Worm (Caenorhabditis elegans) whole organism, late embryonic: ENCODE results near the gene lido-13.

Experiments
- C08G9.2 ChIP-seq: sonication (generic microtip); optimal IDR thresholded peaks from 2 replicates; lab custom pipeline; 2016; ENCODE audit warnings: mild to moderate bottlenecking, missing genetic modification characterization, moderate library complexity, missing compliant biosample characterization
- C38D4.7 ChIP-seq: fragments of 200-800 bp; sonication (Bioruptor generic); optimal IDR thresholded peaks from 2 replicates; lab custom pipeline; 2018; ENCODE audit warnings: mild to moderate bottlenecking, missing genetic modification characterization, moderate library complexity, missing compliant biosample characterization
- F13H6.1 ChIP-seq: sonication (generic microtip); optimal IDR thresholded peaks from 2 replicates; lab custom pipeline; 2016; ENCODE audit warnings: missing genetic modification characterization, missing compliant biosample characterization
- ceh-19 ChIP-seq: fragments of 200-800 bp; sonication (Bioruptor generic); optimal IDR thresholded peaks from 2 replicates; lab custom pipeline; 2018; ENCODE audit warnings: mild to moderate bottlenecking, missing genetic modification characterization, missing compliant biosample characterization
- ceh-2 ChIP-seq: sonication (generic microtip); optimal IDR thresholded peaks from 2 replicates; lab custom pipeline; 2016; ENCODE audit warnings: missing genotype, missing genetic modification characterization, missing compliant biosample characterization
- ceh-22 ChIP-seq: sonication (generic microtip); optimal IDR thresholded peaks from 2 replicates; lab custom pipeline; 2017; ENCODE audit warnings: missing biosample characterization, missing genetic modification characterization
- ceh-34 ChIP-seq: sonication (generic microtip); optimal IDR thresholded peaks from 2 replicates; lab custom pipeline; 2016; ENCODE audit warnings: mild to moderate bottlenecking, missing genetic modification characterization, missing compliant biosample characterization
- ceh-48 ChIP-seq: sonication (generic microtip); optimal IDR thresholded peaks from 2 replicates; lab custom pipeline; 2016; ENCODE audit warnings: missing genetic modification characterization, inconsistent platforms, missing compliant biosample characterization
- ceh-6 ChIP-seq: fragments of 200-800 bp; sonication (Bioruptor generic); optimal IDR thresholded peaks from 2 replicates; lab custom pipeline; 2018; ENCODE audit warnings: mild to moderate bottlenecking, missing genetic modification characterization, missing compliant biosample characterization
- che-1 ChIP-seq: sonication (generic microtip); optimal IDR thresholded peaks from 2 replicates; lab custom pipeline; 2016; ENCODE audit warnings: mild to moderate bottlenecking, missing genetic modification characterization, missing compliant biosample characterization
- dmd-4 ChIP-seq: sonication (generic microtip); optimal IDR thresholded peaks from 2 replicates; lab custom pipeline; 2016; ENCODE audit warnings: borderline replicate concordance, missing genetic modification characterization, missing compliant biosample characterization
- dve-1 ChIP-seq: sonication (generic microtip); optimal IDR thresholded peaks from 2 replicates; lab custom pipeline; 2017; ENCODE audit warnings: antibody characterized with exemption, mild to moderate bottlenecking, missing genetic modification characterization, missing compliant biosample characterization
- elt-2 ChIP-seq: sonication (generic microtip); optimal IDR thresholded peaks from 2 replicates; lab custom pipeline; 2016; ENCODE audit warnings: missing genetic modification reagents, missing genetic modification characterization, missing compliant biosample characterization
- ets-4 ChIP-seq: sonication (generic microtip); optimal IDR thresholded peaks from 2 replicates; lab custom pipeline; 2016; ENCODE audit warnings: missing genetic modification characterization, missing compliant biosample characterization
- fax-1 ChIP-seq: sonication (generic microtip); optimal IDR thresholded peaks from 2 replicates; lab custom pipeline; 2016; ENCODE audit warnings: missing genotype, missing genetic modification characterization, missing compliant biosample characterization
- gmeb-2 ChIP-seq: sonication (generic microtip); optimal IDR thresholded peaks from 2 replicates; lab custom pipeline; 2016; ENCODE audit warnings: missing genetic modification characterization, inconsistent platforms, missing compliant biosample characterization
- hlh-30 ChIP-seq: sonication (generic microtip); optimal IDR thresholded peaks from 2 replicates; lab custom pipeline; 2017; ENCODE audit warnings: antibody characterized with exemption, missing genetic modification characterization, missing compliant biosample characterization; ENCODE audit not compliant: insufficient read depth
- hlh-8 ChIP-seq: sonication (generic microtip); optimal IDR thresholded peaks from 2 replicates; lab custom pipeline; 2016; ENCODE audit warnings: missing genotype, missing genetic modification characterization, missing compliant biosample characterization
- lim-6 ChIP-seq: sonication (generic microtip); optimal IDR thresholded peaks from 2 replicates; lab custom pipeline; 2016; ENCODE audit warnings: missing genetic modification characterization, missing compliant biosample characterization
- lin-11 ChIP-seq: fragments of 200-800 bp; sonication (Bioruptor generic); optimal IDR thresholded peaks from 2 replicates; lab custom pipeline; 2018; ENCODE audit warnings: mild to moderate bottlenecking, missing genetic modification characterization, missing compliant biosample characterization
- mec-3 ChIP-seq: sonication (generic microtip); optimal IDR thresholded peaks from 2 replicates; lab custom pipeline; 2016; ENCODE audit warnings: borderline replicate concordance, missing genetic modification characterization, missing compliant biosample characterization
- nfya-1 ChIP-seq: sonication (generic microtip); optimal IDR thresholded peaks from 2 replicates; lab custom pipeline; 2017; ENCODE audit warnings: missing genetic modification characterization, mild to moderate bottlenecking, missing compliant biosample characterization, antibody characterized with exemption, moderate library complexity
- nhr-11 ChIP-seq: fragments of 150-350 bp; optimal IDR thresholded peaks from 2 replicates; lab custom pipeline; 2014; ENCODE audit warnings: missing biosample characterization, missing genetic modification characterization
- nhr-232 ChIP-seq: sonication (generic microtip); optimal IDR thresholded peaks from 2 replicates; lab custom pipeline; 2016; ENCODE audit warnings: missing genetic modification characterization, missing compliant biosample characterization
- npax-4 ChIP-seq: sonication (generic microtip); optimal IDR thresholded peaks from 2 replicates; lab custom pipeline; 2016; ENCODE audit warnings: missing genetic modification characterization, missing compliant biosample characterization
- odd-2 ChIP-seq: sonication (generic microtip); optimal IDR thresholded peaks from 2 replicates; lab custom pipeline; 2017; ENCODE audit warnings: antibody characterized with exemption, mild to moderate bottlenecking, missing genetic modification characterization, missing compliant biosample characterization
- pag-3 ChIP-seq: sonication (generic microtip); optimal IDR thresholded peaks from 2 replicates; lab custom pipeline; 2016; ENCODE audit warnings: missing compliant biosample characterization, missing genetic modification characterization, borderline replicate concordance
- pax-1 ChIP-seq: fragments of 150-350 bp; optimal IDR thresholded peaks from 2 replicates; lab custom pipeline; 2014; ENCODE audit warnings: missing biosample characterization, missing genetic modification characterization
- pha-2 ChIP-seq: sonication (generic microtip); optimal IDR thresholded peaks from 2 replicates; lab custom pipeline; 2017; ENCODE audit warnings: mild to moderate bottlenecking, missing genetic modification characterization, missing compliant biosample characterization
- pqm-1 ChIP-seq: sonication (generic microtip); optimal IDR thresholded peaks from 2 replicates; lab custom pipeline; 2016; ENCODE audit warnings: missing genetic modification characterization, missing compliant biosample characterization
- pros-1 ChIP-seq: fragments of 150-350 bp; optimal IDR thresholded peaks from 2 replicates; lab custom pipeline; 2014; ENCODE audit warnings: missing biosample characterization, missing genetic modification reagents, missing genetic modification characterization
- ref-2 ChIP-seq: sonication (generic microtip); optimal IDR thresholded peaks from 2 replicates; lab custom pipeline; 2016; ENCODE audit warnings: missing genetic modification characterization, missing compliant biosample characterization
- sdc-2 ChIP-seq: sonication (generic microtip); optimal IDR thresholded peaks from 2 replicates; lab custom pipeline; 2016; ENCODE audit warnings: missing genotype, missing genetic modification characterization, missing compliant biosample characterization
- sox-2 ChIP-seq: fragments of 200-800 bp; sonication (Bioruptor generic); IDR thresholded peaks from 2 replicates; pipeline ENCODE4 v1.3.6; 2022; ENCODE audit warnings: missing genetic modification reagents, missing genetic modification characterization, missing compliant biosample characterization
- sox-4 ChIP-seq: sonication (generic microtip); optimal IDR thresholded peaks from 2 replicates; lab custom pipeline; 2017; ENCODE audit warnings: mild to moderate bottlenecking, missing genetic modification characterization, inconsistent platforms, missing compliant biosample characterization
- tbx-7 ChIP-seq: sonication (generic microtip); optimal IDR thresholded peaks from 2 replicates; lab custom pipeline; 2016; ENCODE audit warnings: missing genotype, missing genetic modification characterization, missing compliant biosample characterization
- ttx-3 ChIP-seq: sonication (generic microtip); optimal IDR thresholded peaks from 2 replicates; lab custom pipeline; 2016; ENCODE audit warnings: missing genetic modification reagents, missing genetic modification characterization, missing compliant biosample characterization
- unc-42 ChIP-seq: sonication (generic microtip); optimal IDR thresholded peaks from 2 replicates; lab custom pipeline; 2016; ENCODE audit warnings: missing genotype, missing genetic modification characterization, missing compliant biosample characterization
- unc-55 ChIP-seq: sonication (generic microtip); optimal IDR thresholded peaks from 2 replicates; lab custom pipeline; 2017; ENCODE audit warnings: missing biosample characterization, missing genetic modification reagents, missing genetic modification characterization
- unc-86 ChIP-seq: sonication (generic microtip); optimal IDR thresholded peaks from 2 replicates; lab custom pipeline; 2016; ENCODE audit warnings: missing genetic modification characterization, missing compliant biosample characterization

Gene lido-13

DNA sequence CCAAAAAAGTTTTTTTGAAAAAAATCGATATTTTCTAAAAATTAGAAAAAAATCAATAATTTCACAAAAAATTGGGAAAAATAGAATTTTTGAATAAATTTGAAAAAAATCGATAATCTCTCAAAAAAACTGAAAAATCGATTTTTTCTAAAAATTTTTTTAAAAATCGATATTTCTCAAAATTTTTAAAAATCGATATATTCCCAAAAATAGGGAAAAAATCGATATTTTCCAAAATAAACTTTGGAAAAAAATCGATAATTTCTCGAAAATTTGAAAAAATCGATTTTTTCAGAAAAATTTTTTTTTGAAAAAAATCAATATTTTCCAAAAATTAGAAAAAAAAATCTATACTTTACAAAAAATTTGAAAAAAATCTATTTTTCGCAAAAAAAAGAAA is 10.5 kb upstream of the lido-13 start:
- peak; percentile 20 for TF ChIP-seq ceh-48 (tag; lab: Kevin White, UChicago)
- no peak for TF ChIP-seq unc-86 (tag; lab: Kevin White, UChicago)
- no peak for TF ChIP-seq sox-4 (tag; lab: Kevin White, UChicago)

- TF ChIP-seq ceh-48 (tag; lab: Kevin White, UChicago) = peak; percentile 52
- TF ChIP-seq dve-1 (tag; lab: Kevin White, UChicago) = no peak
- TF ChIP-seq C38D4.7 (GFP tag; lab: Kevin White, UChicago) = no peak
These were observed 9.9 kb upstream of the lido-13 start for ce11 chrII:3063984-3064383.

DNA sequence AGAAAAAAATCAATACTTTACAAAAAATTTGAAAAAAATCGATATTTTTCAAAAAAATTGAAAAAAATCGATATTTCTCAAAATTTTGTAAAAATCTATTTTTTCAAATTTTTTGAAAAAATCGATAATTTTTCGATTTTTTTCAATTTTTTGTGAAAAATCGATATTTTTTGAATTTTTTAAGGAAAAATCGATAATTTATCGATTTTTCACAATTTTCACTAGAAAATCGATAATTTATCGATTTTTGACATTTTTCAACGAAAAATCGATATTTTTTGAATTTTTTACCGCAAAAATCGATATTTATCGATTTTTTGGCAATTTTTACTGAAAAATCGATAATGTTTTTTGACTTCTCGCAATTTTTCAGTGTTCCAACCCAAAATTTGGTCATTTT is 9.2 kb upstream of the lido-13 start:
- no peak for TF ChIP-seq unc-42
- TF ChIP-seq hlh-8 (tag; lab: Kevin White, UChicago) = no peak
- TF ChIP-seq ref-2 (tag; lab: Kevin White, UChicago) = no peak
- no peak for TF ChIP-seq odd-2 (tag; lab: Kevin White, UChicago)
- TF ChIP-seq ceh-48 (tag; lab: Kevin White, UChicago) = peak; percentile 62
- TF ChIP-seq ceh-34 = no peak

DNA sequence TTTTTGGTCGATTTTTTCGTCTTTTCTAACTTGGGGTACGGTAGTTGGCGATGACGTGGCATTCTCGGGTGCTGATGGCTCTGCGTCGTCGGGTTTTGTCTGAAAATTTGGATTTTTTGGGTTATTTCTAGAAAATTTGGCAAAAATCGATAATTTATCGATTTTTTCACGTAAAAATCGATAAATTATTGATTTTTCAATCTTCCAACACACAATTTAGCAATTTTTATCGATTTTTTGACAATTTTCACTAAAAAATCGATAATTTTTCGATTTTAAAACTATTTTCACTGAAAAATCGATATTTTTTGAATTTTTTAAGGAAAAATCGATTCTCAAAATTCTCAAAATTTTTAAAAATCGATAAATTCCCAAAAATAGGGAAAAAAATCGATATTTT is 8.8 kb upstream of the lido-13 start:
- TF ChIP-seq pax-1 (tag; lab: Kevin White, UChicago) = no peak

ce11 chrII:3062222-3062621 is 8.1 kb upstream of the lido-13 start:
- TF ChIP-seq elt-2 (tag; lab: Kevin White, UChicago) (peak; percentile 4), hlh-30 (tag; lab: Kevin White, UChicago) (no peak)
- TF ChIP-seq, all 69 proteins: peak for 1

DNA sequence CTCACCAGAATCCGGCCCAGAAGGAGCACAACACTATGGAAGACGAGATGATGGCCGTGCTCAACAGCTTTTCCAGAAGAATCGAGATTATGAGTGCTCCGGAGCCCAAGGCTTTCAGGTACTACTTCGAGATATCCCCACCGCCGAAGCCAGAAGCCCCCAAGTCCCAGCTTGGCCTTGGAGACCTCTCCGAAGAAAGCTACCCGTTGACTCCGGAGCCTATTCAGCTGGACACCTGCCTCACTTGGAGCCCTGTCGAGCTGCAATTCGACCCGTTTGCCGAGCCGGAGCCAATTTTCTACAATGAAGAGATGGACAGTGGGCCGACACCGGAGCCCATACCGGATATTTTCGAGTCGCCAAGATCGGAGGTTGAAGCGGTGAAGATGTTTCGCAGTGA is 7.5 kb upstream of the lido-13 start:
- TF ChIP-seq pag-3 (tag; lab: Kevin White, UChicago) (no peak), ceh-2 (tag; lab: Kevin White, UChicago) (no peak), ceh-6 (GFP tag; lab: Kevin White, UChicago) (no peak), dmd-4 (tag; lab: Kevin White, UChicago) (no peak), ets-4 (tag; lab: Kevin White, UChicago) (no peak), sdc-2 (tag; lab: Kevin White, UChicago) (no peak), dve-1 (tag; lab: Kevin White, UChicago) (no peak), tbx-7 (tag; lab: Kevin White, UChicago) (no peak), pqm-1 (no peak), npax-4 (no peak), sox-4 (tag; lab: Kevin White, UChicago) (no peak), nhr-11 (tag; lab: Kevin White, UChicago) (no peak), ttx-3 (no peak), pha-2 (tag; lab: Kevin White, UChicago) (no peak), mec-3 (tag; lab: Kevin White, UChicago) (no peak), fax-1 (tag; lab: Kevin White, UChicago) (no peak), nhr-232 (tag; lab: Kevin White, UChicago) (no peak), lin-11 (tag; lab: Kevin White, UChicago) (no peak), odd-2 (tag; lab: Kevin White, UChicago) (no peak)

- no peak for TF ChIP-seq sox-4 (tag; lab: Kevin White, UChicago)
- TF ChIP-seq lin-11 (tag; lab: Kevin White, UChicago) = no peak
- TF ChIP-seq hlh-30 (tag; lab: Kevin White, UChicago) = no peak
- no peak for TF ChIP-seq npax-4
- TF ChIP-seq C08G9.2 (tag; lab: Kevin White, UChicago) = no peak
- TF ChIP-seq F13H6.1 (tag; lab: Kevin White, UChicago) = no peak
- no peak for TF ChIP-seq sox-2 (GFP tag; lab: Robert Waterston, UW)
- TF ChIP-seq ceh-6 (GFP tag; lab: Kevin White, UChicago) = no peak
- no peak for TF ChIP-seq ceh-22 (tag; lab: Kevin White, UChicago)
- TF ChIP-seq ceh-19 = no peak
- TF ChIP-seq pqm-1 = no peak
- no peak for TF ChIP-seq nfya-1 (tag; lab: Kevin White, UChicago)
- TF ChIP-seq gmeb-2 (tag; lab: Kevin White, UChicago) = no peak
- TF ChIP-seq pros-1 (tag; lab: Kevin White, UChicago) = no peak
- no peak for TF ChIP-seq ceh-2 (tag; lab: Kevin White, UChicago)
- TF ChIP-seq unc-55 (GFP tag; lab: Kevin White, UChicago) = no peak
- TF ChIP-seq che-1 (tag; lab: Kevin White, UChicago) = no peak
- TF ChIP-seq lim-6 = no peak
- TF ChIP-seq ttx-3 = no peak
These were observed 6.7 kb upstream of the lido-13 start, which contains the start of gene Y25C1A.6 for ce11 chrII:3060782-3061181. Y25C1A.6 (plus strand) TSS chrII:3061082.
